Worm (Caenorhabditis elegans): Measurements from ENCODE around the gene epn-1.

- TF ChIP-seq B0310.2 (tag; optimal IDR thresholded peaks at IDR 0.05) = no peak
- no peak for TF ChIP-seq sea-1 (GFP tag; conservative IDR thresholded peaks at IDR 0.05)
- TF ChIP-seq pes-1 (GFP tag; IDR thresholded peaks at IDR 0.05) = no peak
Measured at ce11 chrX:14853712-14854217, 35.5 kb upstream of the epn-1 start, which contains the start of the genes C27C12.1 and C27C12.4.
